Worm (Caenorhabditis elegans) whole organism, young adult: Measurements from ENCODE around the gene Y54G2A.13.

Source experiments
- B0261.1 ChIP-seq: sonication (generic microtip); optimal IDR thresholded peaks from 2 replicates; lab custom pipeline; 2016; ENCODE audit warnings: mild to moderate bottlenecking, missing genetic modification characterization, moderate library complexity, missing compliant biosample characterization
- C06A6.2 ChIP-seq: fragments of 200-800 bp; sonication (Bioruptor generic); conservative IDR thresholded peaks from 2 replicates; pipeline ENCODE4 v1.3.6; 2022; ENCODE audit warnings: missing genetic modification characterization, missing compliant biosample characterization
- F23B12.7 ChIP-seq: sonication (generic microtip); optimal IDR thresholded peaks from 2 replicates; lab custom pipeline; 2017; ENCODE audit warnings: missing genetic modification characterization, mild to moderate bottlenecking, missing compliant biosample characterization, antibody characterized with exemption, moderate library complexity; ENCODE audit not compliant: insufficient read depth
- F49E8.2 ChIP-seq: sonication (generic microtip); optimal IDR thresholded peaks from 3 replicates; lab custom pipeline; 2017; ENCODE audit warnings: missing genetic modification characterization, mild to moderate bottlenecking, missing compliant biosample characterization, antibody characterized with exemption, moderate library complexity; ENCODE audit not compliant: insufficient read depth
- F52B5.7 ChIP-seq: sonication (generic microtip); optimal IDR thresholded peaks from 2 replicates; lab custom pipeline; 2016; ENCODE audit warnings: mild to moderate bottlenecking, missing genetic modification characterization, missing compliant biosample characterization
- Y79H2A.3 ChIP-seq: fragments of 200-800 bp; sonication (Bioruptor generic); conservative IDR thresholded peaks from 2 replicates; pipeline ENCODE4 v1.3.6; 2022; ENCODE audit warnings: missing genetic modification reagents, missing genetic modification characterization, missing compliant biosample characterization
- Y95B8A.8 ChIP-seq: fragments of 200-800 bp; sonication (Bioruptor generic); IDR thresholded peaks from 2 replicates; pipeline ENCODE4 v1.3.6; 2022; ENCODE audit warnings: missing genetic modification reagents, missing genetic modification characterization, missing compliant biosample characterization
- ZK185.1 ChIP-seq: sonication (generic microtip); optimal IDR thresholded peaks from 2 replicates; lab custom pipeline; 2016; ENCODE audit warnings: mild to moderate bottlenecking, missing genetic modification characterization, missing compliant biosample characterization; ENCODE audit not compliant: poor library complexity, severe bottlenecking
- aptf-2 ChIP-seq: fragments of 200-800 bp; sonication (Bioruptor generic); conservative IDR thresholded peaks from 2 replicates; pipeline ENCODE4 v1.3.6; 2022; ENCODE audit warnings: missing genetic modification reagents, missing genetic modification characterization, missing compliant biosample characterization
- aptf-3 ChIP-seq: fragments of 200-800 bp; sonication (Bioruptor generic); IDR thresholded peaks from 2 replicates; pipeline ENCODE4 v1.3.6; 2022; ENCODE audit warnings: missing genetic modification characterization, missing compliant biosample characterization
- atf-7 ChIP-seq: sonication (generic microtip); optimal IDR thresholded peaks from 2 replicates; lab custom pipeline; 2017; ENCODE audit warnings: mild to moderate bottlenecking, missing genetic modification characterization, missing compliant biosample characterization
- bed-1 ChIP-seq: fragments of 200-800 bp; sonication (Bioruptor generic); IDR thresholded peaks from 2 replicates; pipeline ENCODE4 v1.3.6; 2022; ENCODE audit warnings: missing genetic modification reagents, missing genetic modification characterization, missing compliant biosample characterization
- bed-2 ChIP-seq: fragments of 200-800 bp; sonication (Bioruptor generic); IDR thresholded peaks from 2 replicates; pipeline ENCODE4 v1.3.6; 2022; ENCODE audit warnings: missing genetic modification reagents, missing genetic modification characterization, missing compliant biosample characterization
- ceh-79 ChIP-seq: sonication (generic microtip); optimal IDR thresholded peaks from 2 replicates; lab custom pipeline; 2017; ENCODE audit warnings: mild to moderate bottlenecking, missing genetic modification characterization, missing compliant biosample characterization
- ceh-91 ChIP-seq: fragments of 200-800 bp; sonication (Bioruptor generic); IDR thresholded peaks from 2 replicates; pipeline ENCODE4 v1.3.6; 2022; ENCODE audit warnings: missing genetic modification reagents, missing genetic modification characterization, missing compliant biosample characterization
- dpff-1 ChIP-seq: sonication (generic microtip); optimal IDR thresholded peaks from 2 replicates; lab custom pipeline; 2017; ENCODE audit warnings: mild to moderate bottlenecking, missing genetic modification characterization, missing compliant biosample characterization
- efl-1 ChIP-seq: fragments of 150-350 bp; optimal IDR thresholded peaks from 2 replicates; lab custom pipeline; 2014; ENCODE audit warnings: missing biosample characterization, missing genetic modification reagents, missing genetic modification characterization
- egl-44 ChIP-seq: fragments of 200-800 bp; sonication (Bioruptor generic); IDR thresholded peaks from 2 replicates; pipeline ENCODE4 v1.3.6; 2022; ENCODE audit warnings: missing genetic modification reagents, missing genetic modification characterization, missing compliant biosample characterization
- egrh-3 ChIP-seq: fragments of 200-800 bp; sonication (Bioruptor generic); IDR thresholded peaks from 2 replicates; pipeline ENCODE4 v1.3.6; 2022; ENCODE audit warnings: missing genetic modification reagents, missing genetic modification characterization, missing compliant biosample characterization
- gei-17 ChIP-seq: fragments of 200-800 bp; sonication (Bioruptor generic); optimal IDR thresholded peaks from 2 replicates; lab custom pipeline; 2018; ENCODE audit warnings: mild to moderate bottlenecking, missing genetic modification characterization, missing compliant biosample characterization
- hlh-12 ChIP-seq: sonication (generic microtip); optimal IDR thresholded peaks from 2 replicates; lab custom pipeline; 2016; ENCODE audit warnings: missing genetic modification characterization, missing compliant biosample characterization
- hmg-1.2 ChIP-seq: fragments of 200-800 bp; sonication (Bioruptor generic); IDR thresholded peaks from 2 replicates; pipeline ENCODE4 v1.3.6; 2022; ENCODE audit warnings: missing genetic modification reagents, missing genetic modification characterization, missing compliant biosample characterization
- hsf-1 ChIP-seq: fragments of 200-800 bp; sonication (Bioruptor generic); IDR thresholded peaks from 2 replicates; pipeline ENCODE4 v1.3.6; 2022; ENCODE audit warnings: missing genetic modification reagents, missing genetic modification characterization, missing compliant biosample characterization
- lsl-1 ChIP-seq: fragments of 200-800 bp; sonication (Bioruptor generic); optimal IDR thresholded peaks from 2 replicates; lab custom pipeline; 2018; ENCODE audit warnings: mild to moderate bottlenecking, missing genetic modification characterization, moderate library complexity, missing compliant biosample characterization
- madf-10 ChIP-seq: sonication (generic microtip); optimal IDR thresholded peaks from 2 replicates; lab custom pipeline; 2016; ENCODE audit warnings: mild to moderate bottlenecking, missing genetic modification characterization, missing compliant biosample characterization
- mcd-1 ChIP-seq: fragments of 200-800 bp; sonication (Bioruptor generic); IDR thresholded peaks from 2 replicates; pipeline ENCODE4 v1.3.6; 2022; ENCODE audit warnings: missing genetic modification reagents, missing genetic modification characterization, missing compliant biosample characterization
- mes-4 ChIP-seq: sonication (generic microtip); optimal IDR thresholded peaks from 2 replicates; lab custom pipeline; 2016; ENCODE audit warnings: missing genotype, missing genetic modification characterization, missing compliant biosample characterization
- nhr-179 ChIP-seq: sonication (generic microtip); optimal IDR thresholded peaks from 2 replicates; lab custom pipeline; 2016; ENCODE audit warnings: mild to moderate bottlenecking, missing genetic modification characterization, missing compliant biosample characterization
- nhr-80 ChIP-seq: sonication (generic microtip); optimal IDR thresholded peaks from 2 replicates; lab custom pipeline; 2016; ENCODE audit warnings: missing genetic modification characterization, missing compliant biosample characterization
- nhr-90 ChIP-seq: sonication (generic microtip); optimal IDR thresholded peaks from 2 replicates; lab custom pipeline; 2016; ENCODE audit warnings: missing genotype, mild to moderate bottlenecking, missing genetic modification characterization, missing compliant biosample characterization
- pha-4 ChIP-seq: fragments of 150-350 bp; sonication (generic microtip); optimal IDR thresholded peaks from 2 replicates; lab custom pipeline; 2014; ENCODE audit warnings: missing biosample characterization, missing genetic modification reagents, missing genetic modification characterization
- sea-2 ChIP-seq: fragments of 200-800 bp; sonication (Bioruptor generic); IDR thresholded peaks from 2 replicates; pipeline ENCODE4 v1.3.6; 2022; ENCODE audit warnings: missing genetic modification characterization, missing compliant biosample characterization
- snpc-1.3 ChIP-seq: sonication (generic microtip); optimal IDR thresholded peaks from 2 replicates; lab custom pipeline; 2017; ENCODE audit warnings: missing genetic modification characterization, mild to moderate bottlenecking, missing compliant biosample characterization, antibody characterized with exemption, moderate library complexity, missing genotype, missing genetic modification reagents; ENCODE audit not compliant: insufficient read depth
- somi-1 ChIP-seq: fragments of 200-800 bp; sonication (Bioruptor generic); optimal IDR thresholded peaks from 2 replicates; lab custom pipeline; 2018; ENCODE audit warnings: mild to moderate bottlenecking, missing genetic modification characterization, missing compliant biosample characterization
- sptf-2 ChIP-seq: fragments of 200-800 bp; sonication (Bioruptor generic); optimal IDR thresholded peaks from 2 replicates; lab custom pipeline; 2018; ENCODE audit warnings: mild to moderate bottlenecking, missing genetic modification characterization, missing compliant biosample characterization
- tbp1 ChIP-seq: fragments of 200-800 bp; sonication (Bioruptor generic); optimal IDR thresholded peaks from 2 replicates; lab custom pipeline; 2018; ENCODE audit warnings: mild to moderate bottlenecking, missing genetic modification characterization, missing compliant biosample characterization
- unc-62 ChIP-seq: fragments of 150-350 bp; optimal IDR thresholded peaks from 2 replicates; lab custom pipeline; 2014; ENCODE audit warnings: missing biosample characterization, missing genetic modification reagents, missing genetic modification characterization
- xnd-1 ChIP-seq: sonication (generic microtip); optimal IDR thresholded peaks from 2 replicates; lab custom pipeline; 2016; ENCODE audit warnings: missing genotype, missing genetic modification reagents, missing genetic modification characterization, missing compliant biosample characterization
- zfh-2 ChIP-seq: fragments of 200-800 bp; sonication (Bioruptor generic); conservative IDR thresholded peaks from 2 replicates; pipeline ENCODE4 v1.3.6; 2022; ENCODE audit warnings: missing genetic modification reagents, missing genetic modification characterization, missing compliant biosample characterization
- ztf-18 ChIP-seq: sonication (generic microtip); optimal IDR thresholded peaks from 2 replicates; lab custom pipeline; 2016; ENCODE audit warnings: missing genotype, mild to moderate bottlenecking, missing genetic modification characterization, missing compliant biosample characterization
- ztf-22 ChIP-seq: fragments of 200-800 bp; sonication (Bioruptor generic); optimal IDR thresholded peaks from 2 replicates; lab custom pipeline; 2018; ENCODE audit warnings: mild to moderate bottlenecking, missing genetic modification characterization, moderate library complexity, missing compliant biosample characterization
- ztf-25 ChIP-seq: fragments of 200-800 bp; sonication (Bioruptor generic); IDR thresholded peaks from 2 replicates; pipeline ENCODE4 v1.3.6; 2022; ENCODE audit warnings: missing genetic modification reagents, missing genetic modification characterization, missing compliant biosample characterization

Gene Y54G2A.13

ce11 chrIV:2819633-2820032 is at the start of gene Y54G2A.13:
Gene Y54G2A.13, minus strand, starts transcription at chrIV:2819733.
- TF ChIP-seq nhr-90 (tag; lab: Kevin White, UChicago), result no peak
- TF ChIP-seq hsf-1 (GFP tag; lab: Robert Waterston, UW), result no peak
- no peak for TF ChIP-seq ztf-22 (GFP tag; lab: Kevin White, UChicago)

ce11 chrIV:2864743-2865142 is 45.2 kb upstream of the Y54G2A.13 start, which contains the start of gene Y54G2A.16:
Gene Y54G2A.16, minus strand, starts transcription at chrIV:2864843.
- TF ChIP-seq hmg-1.2 (no peak), C06A6.2 (GFP tag; lab: Robert Waterston, UW) (no peak), sea-2 (GFP tag; lab: Robert Waterston, UW) (no peak), B0261.1 (tag; lab: Kevin White, UChicago) (no peak), ZK185.1 (tag; lab: Kevin White, UChicago) (no peak)
- TF ChIP-seq, all 124 proteins: peak for 0

DNA sequence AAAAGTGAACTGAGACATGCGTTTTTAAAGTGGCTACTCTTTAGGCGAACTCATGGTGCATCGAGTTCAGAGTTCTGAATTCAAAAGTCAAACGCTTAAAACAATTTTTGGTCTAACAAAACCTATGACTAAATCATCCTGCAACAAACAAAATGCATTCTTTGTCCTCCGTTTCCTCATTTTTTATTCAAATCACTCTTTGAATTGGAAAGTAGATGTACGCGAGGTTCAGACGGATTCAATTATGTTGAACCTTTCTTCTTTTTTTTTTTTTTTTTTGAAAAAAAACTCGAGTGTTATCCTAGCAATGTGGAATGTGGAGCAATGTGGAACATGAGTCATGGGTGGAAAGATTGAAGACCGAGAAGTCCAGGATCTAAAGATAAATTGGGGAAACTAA is 39.2 kb upstream of the Y54G2A.13 start:
- TF ChIP-seq bed-2 (GFP tag; lab: Robert Waterston, UW) (no peak), hlh-12 (tag; lab: Kevin White, UChicago) (no peak), egl-44 (GFP tag; lab: Robert Waterston, UW) (no peak), ceh-91 (GFP tag; lab: Robert Waterston, UW) (no peak)

DNA sequence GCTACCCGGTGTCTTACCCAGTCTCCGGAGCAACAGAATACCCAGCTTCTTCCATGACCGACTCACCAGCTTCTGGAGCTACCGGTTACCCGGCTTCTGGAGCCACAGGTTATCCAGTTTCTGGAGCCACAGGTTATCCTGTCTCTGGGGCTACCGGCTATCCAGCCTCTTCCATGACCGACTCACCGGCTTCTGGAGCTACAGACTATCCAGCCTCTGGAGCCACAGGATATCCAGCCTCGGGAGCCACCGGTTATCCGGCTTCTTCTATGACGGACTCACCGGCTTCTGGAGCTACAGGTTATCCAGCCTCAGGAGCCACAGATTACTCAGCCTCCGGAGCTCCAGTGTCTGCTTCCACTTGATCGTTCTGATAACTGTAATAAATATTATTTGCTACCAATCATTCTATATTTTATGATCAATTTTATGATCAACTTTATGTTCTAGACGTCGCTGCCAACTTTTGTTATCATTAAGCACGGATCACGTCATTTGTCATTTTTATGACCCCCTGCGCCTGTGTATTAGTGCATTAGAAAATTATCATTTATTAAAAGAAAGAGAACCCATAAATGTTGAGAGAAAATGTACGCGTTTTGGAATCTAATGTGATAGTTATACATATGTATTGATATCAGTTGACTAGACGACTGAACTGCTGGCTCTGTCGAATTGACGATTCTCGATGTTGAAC is 35.7 kb upstream of the Y54G2A.13 start:
- TF ChIP-seq ceh-79 (tag; lab: Kevin White, UChicago) (no peak), dpff-1 (tag; lab: Kevin White, UChicago) (no peak), tbp1 (GFP tag; lab: Kevin White, UChicago) (no peak), nhr-179 (tag; lab: Kevin White, UChicago) (no peak), efl-1 (GFP tag; lab: Kevin White, UChicago) (no peak), ztf-18 (tag; lab: Kevin White, UChicago) (no peak), nhr-80 (tag; lab: Kevin White, UChicago) (peak; percentile 79), mcd-1 (no peak), aptf-2 (GFP tag; lab: Robert Waterston, UW) (no peak), ZK185.1 (tag; lab: Kevin White, UChicago) (no peak), unc-62 (GFP tag; lab: Kevin White, UChicago) (peak; percentile 16), zfh-2 (GFP tag; lab: Robert Waterston, UW) (peak; percentile 66), ztf-25 (GFP tag; lab: Robert Waterston, UW) (no peak), somi-1 (no peak), F52B5.7 (no peak), lsl-1 (no peak), xnd-1 (tag; lab: Kevin White, UChicago) (no peak), Y79H2A.3 (GFP tag; lab: Robert Waterston, UW) (no peak), bed-2 (GFP tag; lab: Robert Waterston, UW) (no peak), F23B12.7 (tag; lab: Kevin White, UChicago) (no peak), F49E8.2 (no peak), sptf-2 (GFP tag; lab: Kevin White, UChicago) (no peak), C06A6.2 (GFP tag; lab: Robert Waterston, UW) (no peak), gei-17 (GFP tag; lab: Kevin White, UChicago) (no peak), bed-1 (GFP tag; lab: Robert Waterston, UW) (no peak), madf-10 (tag; lab: Kevin White, UChicago) (no peak), Y95B8A.8 (GFP tag; lab: Robert Waterston, UW) (no peak), mes-4 (tag; lab: Kevin White, UChicago) (no peak), egrh-3 (GFP tag; lab: Robert Waterston, UW) (peak; percentile 28; the same call in 1 of the 2 replicates), pha-4 (tag; lab: Kevin White, UChicago) (no peak), aptf-3 (GFP tag; lab: Robert Waterston, UW) (no peak), snpc-1.3 (no peak), atf-7 (tag; lab: Kevin White, UChicago) (peak; percentile 2)
